Fruit fly (Drosophila melanogaster) Kc167 (cell line): ENCODE results near the gene upSET.

Experiments used
- Myc ChIP-seq: fragments of >200 bp; optimal IDR thresholded peaks from 2 replicates; lab custom pipeline; 2017; ENCODE audit warnings: missing external identifiers
- insv ChIP-seq: fragments of >200 bp; optimal IDR thresholded peaks from 3 replicates; lab custom pipeline; 2018; ENCODE audit warnings: missing external identifiers
- psq ChIP-seq: fragments of >200 bp; optimal IDR thresholded peaks from 2 replicates; lab custom pipeline; 2017; ENCODE audit warnings: missing external identifiers

dm6 chr3L:13993233-13993741 is 8.6 kb upstream of the upSET start, which contains the start of gene CG17364:
- TF ChIP-seq psq (lab: Kevin White, UChicago) (no peak), Myc (lab: Kevin White, UChicago) (no peak), insv (lab: Kevin White, UChicago) (no peak)
